Worm (Caenorhabditis elegans) whole organism, early embryonic: ENCODE measurements around the gene T10B9.14.

Experiments used
- B0310.2 ChIP-seq: sonication (generic microtip); optimal IDR thresholded peaks from 2 replicates; lab custom pipeline; 2016; ENCODE audit warnings: mild to moderate bottlenecking, missing genetic modification characterization, missing compliant biosample characterization
- aly-1 ChIP-seq: sonication (generic microtip); optimal IDR thresholded peaks from 2 replicates; lab custom pipeline; 2016; ENCODE audit warnings: missing genetic modification characterization, missing compliant biosample characterization
- ama-1 ChIP-seq: fragments of 150-350 bp; optimal IDR thresholded peaks from 2 replicates; lab custom pipeline; 2014

DNA sequence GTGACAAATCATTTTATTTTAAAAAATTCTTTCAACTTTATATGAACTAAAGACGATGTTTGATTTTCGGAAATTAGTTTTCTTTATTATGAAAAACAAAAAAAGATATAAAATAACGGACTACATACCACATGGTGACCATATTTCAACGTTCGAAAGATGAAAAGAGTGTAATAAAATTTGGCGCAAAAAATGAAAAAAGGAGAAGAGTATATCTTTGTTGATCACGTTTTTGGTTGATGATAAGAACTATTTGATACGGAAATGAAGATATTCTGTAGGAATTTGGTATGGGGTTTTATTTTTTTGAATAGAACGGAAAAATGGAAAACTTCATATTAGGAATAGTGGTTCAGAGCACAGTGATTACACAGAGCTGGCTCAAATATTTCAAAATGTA lies 29.2 kb downstream of the T10B9.14 start, which contains the start of gene Y53C12B.7:
- TF ChIP-seq ama-1 (lab: Kevin White, UChicago) (no peak), aly-1 (no peak), B0310.2 (tag; lab: Kevin White, UChicago) (no peak)
